Worm (Caenorhabditis elegans) whole organism, L4/young adult: ENCODE data around the gene zfp-3.

Source experiments
- W03F9.2 ChIP-seq: fragments of 150-350 bp; optimal IDR thresholded peaks from 2 replicates; lab custom pipeline; 2014; ENCODE audit warnings: missing biosample characterization, missing genetic modification characterization
- him-1 ChIP-seq: sonication (generic microtip); optimal IDR thresholded peaks from 2 replicates; lab custom pipeline; 2016; ENCODE audit warnings: missing genotype, missing genetic modification reagents, missing genetic modification characterization, missing compliant biosample characterization

ce11 chrX:1483229-1483628 lies 36.8 kb upstream of the zfp-3 start:
- no peak for TF ChIP-seq him-1 (tag; lab: Kevin White, UChicago)
- no peak for TF ChIP-seq W03F9.2 (tag; lab: Kevin White, UChicago)
